Worm (Caenorhabditis elegans): ENCODE data around the gene F28H7.8.

F28H7.8 gene

ce11 chrV:10801154-10801553 lies 42.4 kb downstream of the F28H7.8 start, which contains the start of gene D1054.18:
TSS of gene D1054.18 (minus strand) at chrV:10801198.
- no peak for TF ChIP-seq ZK546.5 (tag; optimal IDR thresholded peaks at IDR 0.05)
- no peak for TF ChIP-seq duxl-1 (tag; optimal IDR thresholded peaks at IDR 0.05; ENCODE audit: poor library complexity)
- TF ChIP-seq vab-7 (GFP tag; IDR thresholded peaks at IDR 0.05), result no peak
- TF ChIP-seq T26A8.4 (GFP tag; IDR thresholded peaks at IDR 0.05), result no peak
- no peak for TF ChIP-seq nhr-111 (GFP tag; optimal IDR thresholded peaks at IDR 0.05)
- TF ChIP-seq lin-39 (tag; optimal IDR thresholded peaks at IDR 0.05), result no peak
- no peak for TF ChIP-seq unc-39 (tag; optimal IDR thresholded peaks at IDR 0.05)
- no peak for TF ChIP-seq jun-1 (tag; optimal IDR thresholded peaks at IDR 0.05)
- no peak for TF ChIP-seq F49E8.2 (tag; optimal IDR thresholded peaks at IDR 0.05; ENCODE audit: borderline replicate concordance)
- TF ChIP-seq ceh-82 (tag; optimal IDR thresholded peaks at IDR 0.05), result no peak
- no peak for TF ChIP-seq nhr-6 (tag; optimal IDR thresholded peaks at IDR 0.05)
- peak; percentile 67 for TF ChIP-seq dve-1 (tag; optimal IDR thresholded peaks at IDR 0.05; ENCODE audit: insufficient read depth)
- TF ChIP-seq lin-38 (GFP tag; IDR thresholded peaks at IDR 0.05), result no peak
- TF ChIP-seq F26F4.8 (GFP tag; conservative IDR thresholded peaks at IDR 0.05), result no peak
- TF ChIP-seq nhr-77 (tag; optimal IDR thresholded peaks at IDR 0.05), result peak; percentile 64
- peak; percentile 42 for TF ChIP-seq nhr-102 (tag; optimal IDR thresholded peaks at IDR 0.05)
- TF ChIP-seq egl-27 (tag; optimal IDR thresholded peaks at IDR 0.05), result no peak
- no peak for TF ChIP-seq egl-43 (GFP tag; IDR thresholded peaks at IDR 0.05)
- TF ChIP-seq mxl-2 (GFP tag; conservative IDR thresholded peaks at IDR 0.05), result no peak
- TF ChIP-seq ZK337.2 (GFP tag; IDR thresholded peaks at IDR 0.05), result no peak
- TF ChIP-seq daf-8 (GFP tag; IDR thresholded peaks at IDR 0.05), result no peak
- TF ChIP-seq nhr-28 (tag; optimal IDR thresholded peaks at IDR 0.05), result peak; percentile 84
- TF ChIP-seq attf-4 (tag; optimal IDR thresholded peaks at IDR 0.05), result no peak
- peak; percentile 63; the same call in 1 of the 2 replicates for TF ChIP-seq ceh-20 (GFP tag; IDR thresholded peaks at IDR 0.05)
- no peak for TF ChIP-seq zfp-2 (tag; optimal IDR thresholded peaks at IDR 0.05)
- TF ChIP-seq nhr-25 (tag; optimal IDR thresholded peaks at IDR 0.05; ENCODE audit: borderline replicate concordance, insufficient read depth), result no peak
- peak; percentile 30 for TF ChIP-seq nhr-48 (tag; optimal IDR thresholded peaks at IDR 0.05)
- no peak for TF ChIP-seq lir-3 (tag; optimal IDR thresholded peaks at IDR 0.05)
- TF ChIP-seq dmd-8 (GFP tag; IDR thresholded peaks at IDR 0.05), result no peak
- TF ChIP-seq dmd-6 (GFP tag; IDR thresholded peaks at IDR 0.05), result peak; percentile 95
- peak; percentile 66; the same call in 1 of the 2 replicates for TF ChIP-seq lin-1 (GFP tag; IDR thresholded peaks at IDR 0.05)
- TF ChIP-seq mxl-3 (GFP tag; optimal IDR thresholded peaks at IDR 0.05), result no peak
- no peak for TF ChIP-seq madf-9 (GFP tag; conservative IDR thresholded peaks at IDR 0.05)
- no peak for TF ChIP-seq dmd-9 (GFP tag; IDR thresholded peaks at IDR 0.05)
- peak; percentile 42; the same call in 1 of the 2 replicates for TF ChIP-seq saeg-2 (GFP tag; IDR thresholded peaks at IDR 0.05)
- TF ChIP-seq set-16 (GFP tag; IDR thresholded peaks at IDR 0.05), result no peak
- no peak for TF ChIP-seq mes-2 (tag; optimal IDR thresholded peaks at IDR 0.05; ENCODE audit: poor library complexity, severe bottlenecking)
- no peak for TF ChIP-seq ama-1 (optimal IDR thresholded peaks at IDR 0.05)
- no peak for TF ChIP-seq fkh-10 (GFP tag; optimal IDR thresholded peaks at IDR 0.05)
- TF ChIP-seq nhr-237 (tag; optimal IDR thresholded peaks at IDR 0.05), result no peak
- no peak for TF ChIP-seq Y48G9A.11 (GFP tag; IDR thresholded peaks at IDR 0.05)
- TF ChIP-seq sdz-12 (GFP tag; optimal IDR thresholded peaks at IDR 0.05), result no peak
- peak; percentile 91 for TF ChIP-seq hlh-11 (tag; optimal IDR thresholded peaks at IDR 0.05)
- no peak for TF ChIP-seq F10B5.3 (tag; optimal IDR thresholded peaks at IDR 0.05)
- no peak for TF ChIP-seq mdt-29 (GFP tag; IDR thresholded peaks at IDR 0.05)
- no peak for TF ChIP-seq ztf-11 (tag; optimal IDR thresholded peaks at IDR 0.05)
- no peak for TF ChIP-seq daf-19 (GFP tag; conservative IDR thresholded peaks at IDR 0.05)
- no peak for TF ChIP-seq lin-13 (GFP tag; optimal IDR thresholded peaks at IDR 0.05)
- no peak for TF ChIP-seq hif-1 (tag; optimal IDR thresholded peaks at IDR 0.05)
- TF ChIP-seq snpc-4 (tag; optimal IDR thresholded peaks at IDR 0.05), result no peak
- TF ChIP-seq fos-1 (tag; optimal IDR thresholded peaks at IDR 0.05), result no peak
- TF ChIP-seq skn-1 (tag; optimal IDR thresholded peaks at IDR 0.05), result no peak
